Fruit fly (Drosophila melanogaster): ENCODE results near the gene Traf4.

Traf4 gene

dm6 chr2L:4332962-4333757 is 28.6 kb upstream of the Traf4 start (continued):
- TF ChIP-seq Hr39 (GFP tag; optimal IDR thresholded peaks at IDR 0.05) (peak; percentile 87), CG1621 (tag; optimal IDR thresholded peaks at IDR 0.05) (peak; percentile 84), OdsH (GFP tag; optimal IDR thresholded peaks at IDR 0.05) (peak; percentile 90), CG11294 (GFP tag; IDR thresholded peaks at IDR 0.05) (peak; percentile 87), cyc (GFP tag; optimal IDR thresholded peaks at IDR 0.05) (peak; percentile 90), CG10669 (GFP tag; optimal IDR thresholded peaks at IDR 0.05) (peak; percentile 91), CG6276 (GFP tag; optimal IDR thresholded peaks at IDR 0.05) (peak; percentile 97), CG6854 (GFP tag; optimal IDR thresholded peaks at IDR 0.05) (peak; percentile 61), Ets96B (tag; optimal IDR thresholded peaks at IDR 0.05) (peak; percentile 88), acj6 (GFP tag; optimal IDR thresholded peaks at IDR 0.05) (peak; percentile 93)

- TF ChIP-seq Lpt (GFP tag; optimal IDR thresholded peaks at IDR 0.05) (peak; percentile 44), Sox15 (GFP tag; optimal IDR thresholded peaks at IDR 0.05) (no peak), Blimp-1 (GFP tag; optimal IDR thresholded peaks at IDR 0.05) (no peak), CG1621 (tag; optimal IDR thresholded peaks at IDR 0.05) (peak; percentile 30), Hr39 (GFP tag; optimal IDR thresholded peaks at IDR 0.05) (no peak), CG8319 (GFP tag; optimal IDR thresholded peaks at IDR 0.05) (no peak), CG34406 (GFP tag; optimal IDR thresholded peaks at IDR 0.05) (no peak), Ets96B (tag; optimal IDR thresholded peaks at IDR 0.05) (no peak), achi (GFP tag; optimal IDR thresholded peaks at IDR 0.05) (no peak), Sox102F (GFP tag; optimal IDR thresholded peaks at IDR 0.05) (no peak), eg (GFP tag; IDR thresholded peaks at IDR 0.05) (no peak; the same call in 2 of the 3 replicates), CG11762 (GFP tag; optimal IDR thresholded peaks at IDR 0.05; ENCODE audit: insufficient read depth) (no peak), Eip78C (GFP tag) (no peak), Hr4 (GFP tag; optimal IDR thresholded peaks at IDR 0.05) (no peak), dsx (GFP tag; optimal IDR thresholded peaks at IDR 0.05; ENCODE audit: poor library complexity, severe bottlenecking) (peak; percentile 8), CG6854 (GFP tag; optimal IDR thresholded peaks at IDR 0.05) (peak; percentile 52), CG6163 (GFP tag; IDR thresholded peaks at IDR 0.05) (no peak; the same call in 2 of the 3 replicates), CG31627 (GFP tag; optimal IDR thresholded peaks at IDR 0.05) (no peak), ss (GFP tag; optimal IDR thresholded peaks at IDR 0.05) (no peak), Sox14 (GFP tag; optimal IDR thresholded peaks at IDR 0.05) (no peak), CG9139 (GFP tag; optimal IDR thresholded peaks at IDR 0.05) (no peak), vri (GFP tag; optimal IDR thresholded peaks at IDR 0.05) (peak; percentile 25), spab (GFP tag; optimal IDR thresholded peaks at IDR 0.05) (no peak), fd59A (GFP tag; optimal IDR thresholded peaks at IDR 0.05) (no peak), net (GFP tag; optimal IDR thresholded peaks at IDR 0.05) (peak; percentile 31), Met (GFP tag; optimal IDR thresholded peaks at IDR 0.05) (no peak), Gug (GFP tag; IDR thresholded peaks at IDR 0.05) (0 out of 2 replicates have a peak, but pooled peaks have one; percentile 3), CG8119 (GFP tag; IDR thresholded peaks at IDR 0.05) (no peak), CG16779 (tag; optimal IDR thresholded peaks at IDR 0.05) (no peak), CG32006 (GFP tag; optimal IDR thresholded peaks at IDR 0.05) (no peak), acj6 (GFP tag; optimal IDR thresholded peaks at IDR 0.05) (no peak)
Measured at dm6 chr2L:4333758-4334114, 28.0 kb upstream of the Traf4 start, which contains the start of gene Atet. Gene Atet (plus strand): TSS chr2L:4333913.

- no peak for TF ChIP-seq Eip75B (GFP tag; optimal IDR thresholded peaks at IDR 0.05)
- peak; percentile 57; the same call in 1 of the 3 replicates for TF ChIP-seq eg (GFP tag; IDR thresholded peaks at IDR 0.05)
- peak; percentile 36 for TF ChIP-seq Hr4 (GFP tag; optimal IDR thresholded peaks at IDR 0.05)
- peak; percentile 43 for TF ChIP-seq CG32006 (GFP tag; optimal IDR thresholded peaks at IDR 0.05)
- TF ChIP-seq net (GFP tag; optimal IDR thresholded peaks at IDR 0.05): no peak
- TF ChIP-seq salr (GFP tag; optimal IDR thresholded peaks at IDR 0.05): no peak
- TF ChIP-seq Blimp-1 (GFP tag; optimal IDR thresholded peaks at IDR 0.05): no peak
- peak; percentile 6 for TF ChIP-seq fkh (GFP tag; optimal IDR thresholded peaks at IDR 0.05)
- no peak for TF ChIP-seq fd85E (GFP tag; optimal IDR thresholded peaks at IDR 0.05)
- TF ChIP-seq Eip78C (GFP tag): peak; percentile 31
- TF ChIP-seq pdm3 (GFP tag; optimal IDR thresholded peaks at IDR 0.05): peak; percentile 5
- no peak for TF ChIP-seq fd59A (GFP tag; optimal IDR thresholded peaks at IDR 0.05)
- 0 out of 3 replicates have a peak, but pooled peaks have one; percentile 10 for TF ChIP-seq CG6163 (GFP tag; IDR thresholded peaks at IDR 0.05)
- TF ChIP-seq OdsH (GFP tag; optimal IDR thresholded peaks at IDR 0.05): no peak
- TF ChIP-seq esn (GFP tag; optimal IDR thresholded peaks at IDR 0.05): no peak
- TF ChIP-seq Sox102F (GFP tag; optimal IDR thresholded peaks at IDR 0.05): no peak
- TF ChIP-seq dsx (GFP tag; optimal IDR thresholded peaks at IDR 0.05; ENCODE audit: poor library complexity, severe bottlenecking): no peak
- TF ChIP-seq achi (GFP tag; optimal IDR thresholded peaks at IDR 0.05): peak; percentile 5
Measured at dm6 chr2L:4334971-4335436, 26.7 kb upstream of the Traf4 start.
